Fruit fly (Drosophila melanogaster) whole organism, embryonic: ENCODE data around the gene CG7789.

Experiments used
- Ada2b ChIP-seq: fragments of 200-800 bp; sonication (Bioruptor generic); IDR thresholded peaks from 2 replicates; pipeline ENCODE4 v1.3.6; 2022; ENCODE audit warnings: missing biosample characterization, missing genetic modification characterization
- CG1024 ChIP-seq: fragments of 200-800 bp; sonication (Bioruptor generic); IDR thresholded peaks from 2 replicates; pipeline ENCODE4 v1.3.6; 2022; ENCODE audit warnings: missing biosample characterization, missing genetic modification characterization
- CG10959 ChIP-seq: fragments of 200-800 bp; sonication (Bioruptor generic); IDR thresholded peaks from 2 replicates; pipeline ENCODE4 v1.3.6; 2022; ENCODE audit warnings: missing biosample characterization, missing genetic modification characterization
- CG11398 ChIP-seq: fragments of 200-800 bp; sonication (Bioruptor generic); optimal IDR thresholded peaks from 2 replicates; lab custom pipeline; 2016; ENCODE audit warnings: missing biosample characterization, missing genetic modification characterization
- CG11695 ChIP-seq: fragments of 200-800 bp; sonication (Bioruptor generic); IDR thresholded peaks from 3 replicates; pipeline ENCODE4 v1.3.6; 2022; ENCODE audit warnings: missing biosample characterization, missing genetic modification characterization
- CG12236 ChIP-seq: fragments of 200-800 bp; sonication (Bioruptor generic); optimal IDR thresholded peaks from 2 replicates; lab custom pipeline; 2016; ENCODE audit warnings: missing biosample characterization, missing genetic modification characterization
- CG14710 ChIP-seq: fragments of 200-800 bp; sonication (Bioruptor generic); optimal IDR thresholded peaks from 3 replicates; lab custom pipeline; 2019; ENCODE audit warnings: missing biosample characterization, mild to moderate bottlenecking, missing genetic modification characterization, moderate library complexity
- CG15479 ChIP-seq: fragments of 200-800 bp; sonication (Bioruptor generic); optimal IDR thresholded peaks from 3 replicates; lab custom pipeline; 2019; ENCODE audit warnings: missing biosample characterization, mild to moderate bottlenecking, missing genetic modification characterization, moderate library complexity
- CG1602 ChIP-seq: fragments of 200-800 bp; sonication (Bioruptor generic); optimal IDR thresholded peaks from 3 replicates; lab custom pipeline; 2016; ENCODE audit warnings: missing biosample characterization, missing genetic modification characterization
- CG31224 ChIP-seq: fragments of 200-800 bp; sonication (Bioruptor generic); IDR thresholded peaks from 2 replicates; pipeline ENCODE4 v1.3.6; 2022; ENCODE audit warnings: missing biosample characterization, missing genetic modification characterization
- CG32532 ChIP-seq: fragments of 200-800 bp; sonication (Bioruptor generic); IDR thresholded peaks from 2 replicates; pipeline ENCODE4 v1.3.6; 2022; ENCODE audit warnings: missing biosample characterization, missing genetic modification characterization
- CG32767 ChIP-seq: fragments of 200-800 bp; sonication (Bioruptor generic); IDR thresholded peaks from 2 replicates; pipeline ENCODE4 v1.3.6; 2022; ENCODE audit warnings: missing biosample characterization, missing genetic modification characterization
- CG3407 ChIP-seq: fragments of 200-800 bp; sonication (Bioruptor generic); optimal IDR thresholded peaks from 2 replicates; lab custom pipeline; 2018; ENCODE audit warnings: missing biosample characterization, mild to moderate bottlenecking, missing genetic modification characterization
- CG3726 ChIP-seq: fragments of 200-800 bp; sonication (Bioruptor generic); IDR thresholded peaks from 3 replicates; pipeline ENCODE4, ENCODE4 v1.3.6; 2022; ENCODE audit warnings: missing biosample characterization, missing genetic modification characterization
- CG4820 ChIP-seq: fragments of 200-800 bp; sonication (Bioruptor generic); optimal IDR thresholded peaks from 3 replicates; lab custom pipeline; 2016; ENCODE audit warnings: missing biosample characterization, missing genetic modification characterization
- CG6175 ChIP-seq: fragments of 200-800 bp; sonication (Bioruptor generic); IDR thresholded peaks from 3 replicates; pipeline ENCODE4 v1.3.6; 2022; ENCODE audit warnings: missing biosample characterization, missing genetic modification characterization
- CG6654 ChIP-seq: fragments of 200-800 bp; sonication (Bioruptor generic); optimal IDR thresholded peaks from 2 replicates; lab custom pipeline; 2017; ENCODE audit warnings: missing biosample characterization, mild to moderate bottlenecking, missing genetic modification characterization
- CG7928 ChIP-seq: fragments of 200-800 bp; sonication (Bioruptor generic); optimal IDR thresholded peaks from 2 replicates; lab custom pipeline; 2017; ENCODE audit warnings: missing biosample characterization, mild to moderate bottlenecking, missing genetic modification characterization
- CG7963 ChIP-seq: fragments of 200-800 bp; sonication (Bioruptor generic); IDR thresholded peaks from 3 replicates; pipeline ENCODE4 v1.3.6; 2022; ENCODE audit warnings: missing biosample characterization, missing genetic modification characterization; ENCODE audit not compliant: partially characterized antibody
- CG9876 ChIP-seq: fragments of 200-800 bp; sonication (Bioruptor generic); optimal IDR thresholded peaks from 2 replicates; lab custom pipeline; 2016; ENCODE audit warnings: missing biosample characterization, missing genetic modification characterization
- Dfd ChIP-seq, 2 experiments: fragments of >200 bp; optimal IDR thresholded peaks; 2 replicates each; lab custom pipeline; 2017; ENCODE audit warnings: missing biosample characterization in 2 of 2, missing genetic modification characterization in 2 of 2
- Dll ChIP-seq: fragments of 200-800 bp; sonication (Bioruptor generic); IDR thresholded peaks from 4 replicates; pipeline ENCODE4 v1.3.6; 2022; ENCODE audit warnings: missing biosample characterization, missing genetic modification characterization; ENCODE audit not compliant: partially characterized antibody
- Dp ChIP-seq: fragments of 200-800 bp; sonication (Bioruptor generic); optimal IDR thresholded peaks from 2 replicates; lab custom pipeline; 2018; ENCODE audit warnings: missing biosample characterization, mild to moderate bottlenecking, missing genetic modification characterization, moderate library complexity
- Dref ChIP-seq: fragments of 200-800 bp; sonication (Bioruptor generic); IDR thresholded peaks from 2 replicates; pipeline ENCODE4 v1.3.6; 2022; ENCODE audit warnings: missing biosample characterization, missing genetic modification characterization
- E2f2 ChIP-seq: fragments of 200-800 bp; sonication (Bioruptor generic); IDR thresholded peaks from 2 replicates; pipeline ENCODE4 v1.3.6; 2022; ENCODE audit warnings: missing biosample characterization, missing genetic modification characterization
- H15 ChIP-seq: fragments of 200-800 bp; sonication (Bioruptor generic); IDR thresholded peaks from 3 replicates; pipeline ENCODE4 v1.3.6; 2022; ENCODE audit warnings: missing biosample characterization, missing genetic modification characterization
- HLH54F ChIP-seq: fragments of 200-800 bp; sonication (Bioruptor generic); optimal IDR thresholded peaks from 3 replicates; lab custom pipeline; 2016; ENCODE audit warnings: missing biosample characterization, missing genetic modification characterization
- Hey ChIP-seq: fragments of 200-800 bp; sonication (Bioruptor generic); optimal IDR thresholded peaks from 3 replicates; lab custom pipeline; 2018; ENCODE audit warnings: missing biosample characterization, mild to moderate bottlenecking, missing genetic modification characterization
- NFAT ChIP-seq: fragments of 200-800 bp; sonication (Bioruptor generic); IDR thresholded peaks from 2 replicates; pipeline ENCODE4 v1.3.6; 2022; ENCODE audit warnings: missing biosample characterization, missing genetic modification characterization
- Sry-δ ChIP-seq: fragments of 200-800 bp; sonication (Bioruptor generic); optimal IDR thresholded peaks from 2 replicates; lab custom pipeline; 2016; ENCODE audit warnings: missing biosample characterization, missing genetic modification characterization
- TFAM ChIP-seq: fragments of 200-800 bp; sonication (Bioruptor generic); optimal IDR thresholded peaks from 2 replicates; lab custom pipeline; 2017; ENCODE audit warnings: missing biosample characterization, missing genetic modification characterization, inconsistent platforms
- ara ChIP-seq: fragments of 200-800 bp; sonication (Bioruptor generic); IDR thresholded peaks from 2 replicates; pipeline ENCODE4 v1.3.6; 2022; ENCODE audit warnings: missing biosample characterization, missing genetic modification characterization
- ase ChIP-seq: fragments of 200-800 bp; sonication (Bioruptor generic); IDR thresholded peaks from 3 replicates; pipeline ENCODE4 v1.3.6; 2022; ENCODE audit warnings: missing biosample characterization, missing genetic modification characterization
- bab2 ChIP-seq: fragments of 200-800 bp; sonication (Bioruptor generic); optimal IDR thresholded peaks from 2 replicates; lab custom pipeline; 2016; ENCODE audit warnings: missing biosample characterization, missing genetic modification characterization
- bcd ChIP-seq: fragments of 200-800 bp; sonication (Bioruptor generic); optimal IDR thresholded peaks from 2 replicates; lab custom pipeline; 2017; ENCODE audit warnings: missing biosample characterization, mild to moderate bottlenecking, missing genetic modification characterization
- cad ChIP-seq: fragments of >200 bp; optimal IDR thresholded peaks from 2 replicates; lab custom pipeline; 2017; ENCODE audit warnings: missing biosample characterization, missing genetic modification characterization
- dmrt11E ChIP-seq: fragments of 200-800 bp; sonication (Bioruptor generic); optimal IDR thresholded peaks from 3 replicates; lab custom pipeline; 2018; ENCODE audit warnings: missing biosample characterization, mild to moderate bottlenecking, missing genetic modification characterization, moderate library complexity
- dmrt99B ChIP-seq: fragments of 200-800 bp; sonication (Bioruptor generic); optimal IDR thresholded peaks from 2 replicates; lab custom pipeline; 2018; ENCODE audit warnings: missing biosample characterization, mild to moderate bottlenecking, missing genetic modification characterization, moderate library complexity
- eve ChIP-seq, 2 experiments: fragments of >200 bp; optimal IDR thresholded peaks; 2 replicates each; lab custom pipeline; 2017; ENCODE audit warnings: missing biosample characterization in 2 of 2, missing genetic modification characterization in 2 of 2
- gcm ChIP-seq: fragments of 200-800 bp; sonication (Bioruptor generic); optimal IDR thresholded peaks from 2 replicates; lab custom pipeline; 2019; ENCODE audit warnings: missing biosample characterization, mild to moderate bottlenecking, missing genetic modification characterization, moderate library complexity
- h ChIP-seq: fragments of >200 bp; optimal IDR thresholded peaks from 2 replicates; lab custom pipeline; 2017
- hb ChIP-seq: fragments of 200-800 bp; sonication (Bioruptor generic); IDR thresholded peaks from 3 replicates; pipeline ENCODE4 v1.3.6; 2022; ENCODE audit warnings: missing biosample characterization, missing genetic modification characterization; ENCODE audit not compliant: partially characterized antibody
- jing ChIP-seq: fragments of 200-800 bp; sonication (Bioruptor generic); optimal IDR thresholded peaks from 2 replicates; lab custom pipeline; 2018; ENCODE audit warnings: missing biosample characterization, mild to moderate bottlenecking, missing genetic modification characterization
- jumu ChIP-seq: fragments of 200-800 bp; sonication (Bioruptor generic); optimal IDR thresholded peaks from 3 replicates; lab custom pipeline; 2016; ENCODE audit warnings: missing biosample characterization, missing genetic modification characterization
- lbe ChIP-seq: fragments of 200-800 bp; sonication (Bioruptor generic); optimal IDR thresholded peaks from 2 replicates; lab custom pipeline; 2016; ENCODE audit warnings: missing biosample characterization, mild to moderate bottlenecking, missing genetic modification characterization
- lola ChIP-seq, 3 experiments: fragments of >200 bp in 2 of 3; fragments of 200-800 bp in 1 of 3; sonication (Bioruptor generic) in 1 of 3; optimal IDR thresholded peaks; 2 replicates each; lab custom pipeline; 2017 to 2019; ENCODE audit warnings: missing biosample characterization in 3 of 3, missing genetic modification characterization in 3 of 3, mild to moderate bottlenecking in 1 of 3, moderate library complexity in 1 of 3
- p53 ChIP-seq: fragments of 200-800 bp; sonication (Bioruptor generic); optimal IDR thresholded peaks from 2 replicates; lab custom pipeline; 2016; ENCODE audit warnings: missing biosample characterization, missing genetic modification characterization
- scrt ChIP-seq: fragments of 200-800 bp; sonication (Bioruptor generic); optimal IDR thresholded peaks from 2 replicates; lab custom pipeline; 2018; ENCODE audit warnings: missing biosample characterization, mild to moderate bottlenecking, missing genetic modification characterization, moderate library complexity
- seq ChIP-seq: fragments of 200-800 bp; sonication (Bioruptor generic); IDR thresholded peaks from 2 replicates; pipeline ENCODE4 v1.3.6; 2022; ENCODE audit warnings: missing biosample characterization, missing genetic modification characterization
- sima ChIP-seq: fragments of 200-800 bp; sonication (Bioruptor generic); optimal IDR thresholded peaks from 2 replicates; lab custom pipeline; 2016; ENCODE audit warnings: missing biosample characterization, missing genetic modification characterization
- ttk ChIP-seq: fragments of 200-800 bp; sonication (Bioruptor generic); IDR thresholded peaks from 2 replicates; pipeline ENCODE4 v2.1.2; 2022; ENCODE audit warnings: missing biosample characterization, missing genetic modification characterization

Gene CG7789

dm6 chr3R:29802753-29803313 lies at the start of gene CG7789, which contains the start of gene Etfb (continued):
- TF ChIP-seq gcm (GFP tag; lab: Kevin White, UChicago) (no peak), CG4820 (GFP tag; lab: Kevin White, UChicago) (peak; percentile 35), Dp (GFP tag; lab: Kevin White, UChicago) (peak; percentile 56), CG1024 (GFP tag; lab: Robert Waterston, UW) (peak; percentile 43; the same call in 1 of the 2 replicates), CG32767 (GFP tag; lab: Robert Waterston, UW) (peak; percentile 54; the same call in 1 of the 2 replicates), hb (GFP tag; lab: Robert Waterston, UW) (0 out of 3 replicates have a peak, but pooled peaks have one; percentile 62), HLH54F (GFP tag; lab: Kevin White, UChicago) (peak; percentile 84), CG9876 (GFP tag; lab: Kevin White, UChicago) (peak; percentile 37), bab2 (peak; percentile 78), CG3726 (peak; percentile 16; the same call in 1 of the 3 replicates), CG3407 (GFP tag; lab: Kevin White, UChicago) (no peak), NFAT (GFP tag; lab: Robert Waterston, UW) (peak; percentile 79; the same call in 1 of the 2 replicates), CG6654 (GFP tag; lab: Kevin White, UChicago) (peak; percentile 21), sima (GFP tag; lab: Kevin White, UChicago) (peak; percentile 57), CG7963 (GFP tag; lab: Robert Waterston, UW) (no peak), CG11695 (GFP tag; lab: Robert Waterston, UW) (peak; percentile 80), ase (peak; percentile 76; the same call in 2 of the 3 replicates), ara (GFP tag; lab: Robert Waterston, UW) (peak; percentile 51; the same call in 1 of the 2 replicates), jing (GFP tag; lab: Kevin White, UChicago) (no peak), Hey (tag; lab: Kevin White, UChicago) (no peak), Sry-δ (peak; percentile 89), Dref (GFP tag; lab: Robert Waterston, UW) (peak; percentile 50), cad (no peak), CG15479 (GFP tag; lab: Kevin White, UChicago) (no peak), Dfd (GFP tag; optimal IDR thresholded peaks at IDR 0.05; lab: Kevin White, UChicago) (no peak), jumu (GFP tag; lab: Kevin White, UChicago) (peak; percentile 78), CG31224 (GFP tag; lab: Robert Waterston, UW) (peak; percentile 77), dmrt11E (tag; lab: Kevin White, UChicago) (peak; percentile 53), lbe (no peak), CG12236 (GFP tag; lab: Kevin White, UChicago) (peak; percentile 34), TFAM (GFP tag; lab: Kevin White, UChicago) (no peak), h (lab: Kevin White, UChicago) (no peak), CG10959 (GFP tag; lab: Robert Waterston, UW) (no peak), CG7928 (GFP tag; lab: Kevin White, UChicago) (no peak), eve (GFP tag; optimal IDR thresholded peaks at IDR 0.05; lab: Kevin White, UChicago) (no peak), E2f2 (GFP tag; lab: Robert Waterston, UW) (peak; percentile 70), p53 (no peak), CG11398 (GFP tag; lab: Kevin White, UChicago) (peak; percentile 58), bcd (GFP tag; lab: Kevin White, UChicago) (peak; percentile 70), CG1602 (GFP tag; lab: Kevin White, UChicago) (peak; percentile 62), CG32532 (peak; percentile 90), Dll (GFP tag; lab: Robert Waterston, UW) (peak; percentile 89), CG6175 (GFP tag; lab: Robert Waterston, UW) (peak; percentile 51; the same call in 1 of the 3 replicates), H15 (GFP tag; lab: Robert Waterston, UW) (peak; percentile 61; the same call in 2 of the 3 replicates), scrt (GFP tag; lab: Kevin White, UChicago) (peak; percentile 81), dmrt99B (no peak), lola (GFP tag; optimal IDR thresholded peaks at IDR 0.05; lab: Kevin White, UChicago) (peak in 1 of 3 experiments; percentile 43), CG14710 (tag; lab: Kevin White, UChicago) (peak; percentile 61), seq (GFP tag; lab: Robert Waterston, UW) (peak; percentile 50), ttk (peak; percentile 74), Ada2b (GFP tag; lab: Robert Waterston, UW) (peak; percentile 73)
